Worm (Caenorhabditis elegans) whole organism, L2 larva: ENCODE measurements around the gene C35D10.7.

Source experiments
- aly-2 ChIP-seq: fragments of 150-350 bp; optimal IDR thresholded peaks from 2 replicates; lab custom pipeline; 2014; ENCODE audit warnings: missing biosample characterization, missing genetic modification characterization
- crh-2 ChIP-seq: sonication (generic microtip); optimal IDR thresholded peaks from 2 replicates; lab custom pipeline; 2017; ENCODE audit warnings: missing biosample characterization, missing genetic modification characterization
- lsy-2 ChIP-seq, 2 experiments: fragments of 150-350 bp in 1 of 2; sonication (generic microtip) in 1 of 2; optimal IDR thresholded peaks; 2 replicates each; lab custom pipeline; 2014 to 2017; ENCODE audit warnings: missing biosample characterization in 2 of 2, missing genetic modification characterization in 2 of 2
- nhr-25 ChIP-seq: fragments of 150-350 bp; sonication (generic microtip); optimal IDR thresholded peaks from 3 replicates; lab custom pipeline; 2014; ENCODE audit warnings: missing biosample characterization, missing genetic modification characterization

ce11 chrIII:4852025-4852424, 4.0 kb upstream of the C35D10.7 start, which contains the start of gene ced-4:
- TF ChIP-seq lsy-2 (tag; optimal IDR thresholded peaks at IDR 0.05; lab: Kevin White, UChicago) (no peak), nhr-25 (tag; lab: Kevin White, UChicago) (no peak), aly-2 (tag; lab: Kevin White, UChicago) (no peak), crh-2 (no peak)
